Worm (Caenorhabditis elegans) whole organism, L4 larva: Measurements from ENCODE around the gene anmt-2.

Source experiments
- F37D6.2 ChIP-seq: sonication (generic microtip); optimal IDR thresholded peaks from 2 replicates; lab custom pipeline; 2016; ENCODE audit warnings: mild to moderate bottlenecking, missing genetic modification characterization, missing compliant biosample characterization
- ZK337.2 ChIP-seq: fragments of 200-800 bp; sonication (Bioruptor generic); IDR thresholded peaks from 2 replicates; pipeline ENCODE4 v1.3.6; 2022; ENCODE audit warnings: missing genetic modification reagents, missing genetic modification characterization, missing compliant biosample characterization
- ama-1 ChIP-seq: fragments of 150-350 bp; optimal IDR thresholded peaks from 2 replicates; lab custom pipeline; 2014; ENCODE audit warnings: inconsistent platforms, mixed read lengths
- ceh-28 ChIP-seq: fragments of 150-350 bp; optimal IDR thresholded peaks from 2 replicates; lab custom pipeline; 2014; ENCODE audit warnings: missing biosample characterization, missing genetic modification reagents, missing genetic modification characterization
- daf-12 ChIP-seq: fragments of 150-350 bp; optimal IDR thresholded peaks from 2 replicates; lab custom pipeline; 2014; ENCODE audit warnings: missing biosample characterization, missing genetic modification reagents, missing genetic modification characterization
- jun-1 ChIP-seq: fragments of 150-350 bp; optimal IDR thresholded peaks from 2 replicates; lab custom pipeline; 2014; ENCODE audit warnings: missing biosample characterization, missing genetic modification reagents, missing genetic modification characterization
- mdl-1 ChIP-seq, 2 experiments: fragments of 150-350 bp in 1 of 2; sonication (generic microtip) in 1 of 2; optimal IDR thresholded peaks; 2 replicates each; lab custom pipeline; 2014 to 2017; ENCODE audit warnings: missing biosample characterization in 2 of 2, missing genetic modification characterization in 2 of 2
- nhr-102 ChIP-seq: sonication (generic microtip); optimal IDR thresholded peaks from 2 replicates; lab custom pipeline; 2016; ENCODE audit warnings: mild to moderate bottlenecking, missing genetic modification characterization, moderate library complexity, missing compliant biosample characterization
- nhr-11 ChIP-seq: fragments of 150-350 bp; optimal IDR thresholded peaks from 2 replicates; lab custom pipeline; 2014; ENCODE audit warnings: missing biosample characterization, missing genetic modification characterization
- nhr-237 ChIP-seq: sonication (generic microtip); optimal IDR thresholded peaks from 2 replicates; lab custom pipeline; 2017; ENCODE audit warnings: missing biosample characterization, missing genetic modification characterization
- nhr-77 ChIP-seq: fragments of 150-350 bp; optimal IDR thresholded peaks from 2 replicates; lab custom pipeline; 2014; ENCODE audit warnings: missing biosample characterization, missing genetic modification characterization
- skn-1 ChIP-seq: fragments of 150-350 bp; optimal IDR thresholded peaks from 2 replicates; lab custom pipeline; 2014; ENCODE audit warnings: missing biosample characterization, missing genetic modification characterization
- ztf-11 ChIP-seq: fragments of 150-350 bp; optimal IDR thresholded peaks from 2 replicates; lab custom pipeline; 2014; ENCODE audit warnings: missing biosample characterization, missing genetic modification characterization

ce11 chrIII:6166634-6167033 lies 9.1 kb upstream of the anmt-2 start:
- no peak for TF ChIP-seq nhr-77 (tag; lab: Kevin White, UChicago)
- TF ChIP-seq skn-1 (tag; lab: Kevin White, UChicago): no peak
- no peak for TF ChIP-seq mdl-1 (tag; optimal IDR thresholded peaks at IDR 0.05; lab: Kevin White, UChicago)
- TF ChIP-seq ZK337.2: no peak
- TF ChIP-seq F37D6.2 (tag; lab: Kevin White, UChicago): no peak
- no peak for TF ChIP-seq nhr-102
- no peak for TF ChIP-seq nhr-237 (tag; lab: Kevin White, UChicago)
- no peak for TF ChIP-seq ceh-28 (tag; lab: Kevin White, UChicago)
- TF ChIP-seq ama-1 (lab: Kevin White, UChicago): no peak
- no peak for TF ChIP-seq nhr-11 (tag; lab: Kevin White, UChicago)
- TF ChIP-seq daf-12 (tag; lab: Kevin White, UChicago): no peak
- no peak for TF ChIP-seq ztf-11 (tag; lab: Kevin White, UChicago)
- no peak for TF ChIP-seq jun-1 (tag; lab: Kevin White, UChicago)
